Fruit fly (Drosophila melanogaster) whole organism, embryonic: ENCODE measurements around the gene ND-B16.6.

Source experiments
- Antp ChIP-seq: fragments of 200-800 bp; sonication (Bioruptor generic); optimal IDR thresholded peaks from 3 replicates; lab custom pipeline; 2016; ENCODE audit warnings: missing biosample characterization, missing genetic modification characterization
- Atf6 ChIP-seq: fragments of 200-800 bp; sonication (Bioruptor generic); IDR thresholded peaks from 2 replicates; pipeline ENCODE4 v1.3.6; 2022; ENCODE audit warnings: missing biosample characterization, missing genetic modification characterization
- Blimp-1 ChIP-seq: fragments of 200-800 bp; sonication (Bioruptor generic); optimal IDR thresholded peaks from 3 replicates; lab custom pipeline; 2018; ENCODE audit warnings: missing biosample characterization, missing genetic modification characterization, mild to moderate bottlenecking, moderate library complexity, missing genetic modification reagents
- CG10209 ChIP-seq: fragments of 200-800 bp; sonication (Bioruptor generic); optimal IDR thresholded peaks from 3 replicates; lab custom pipeline; 2017; ENCODE audit warnings: missing biosample characterization, mild to moderate bottlenecking, missing genetic modification characterization, missing genetic modification reagents
- CG11504 ChIP-seq: fragments of 200-800 bp; sonication (Bioruptor generic); optimal IDR thresholded peaks from 3 replicates; lab custom pipeline; 2019; ENCODE audit warnings: missing biosample characterization, mild to moderate bottlenecking, missing genetic modification characterization, moderate library complexity
- CG1603 ChIP-seq: fragments of 200-800 bp; sonication (Bioruptor generic); optimal IDR thresholded peaks from 2 replicates; lab custom pipeline; 2019; ENCODE audit warnings: missing biosample characterization, mild to moderate bottlenecking, missing genetic modification characterization, moderate library complexity
- CG1832 ChIP-seq: fragments of 200-800 bp; sonication (Bioruptor generic); optimal IDR thresholded peaks from 2 replicates; lab custom pipeline; 2017; ENCODE audit warnings: missing biosample characterization, mild to moderate bottlenecking, missing genetic modification characterization, inconsistent platforms
- CG18599 ChIP-seq: fragments of 200-800 bp; sonication (Bioruptor generic); optimal IDR thresholded peaks from 3 replicates; lab custom pipeline; 2017; ENCODE audit warnings: missing biosample characterization, missing genetic modification characterization, mild to moderate bottlenecking, moderate library complexity, missing genetic modification reagents
- CG2120 ChIP-seq: fragments of 200-800 bp; sonication (Bioruptor generic); optimal IDR thresholded peaks from 3 replicates; lab custom pipeline; 2016; ENCODE audit warnings: missing biosample characterization, missing genetic modification characterization
- CG2678 ChIP-seq: fragments of 200-800 bp; sonication (Bioruptor generic); optimal IDR thresholded peaks from 3 replicates; lab custom pipeline; 2019; ENCODE audit warnings: missing biosample characterization, mild to moderate bottlenecking, missing genetic modification characterization, moderate library complexity
- CG30403 ChIP-seq: fragments of 200-800 bp; sonication (Bioruptor generic); optimal IDR thresholded peaks from 3 replicates; lab custom pipeline; 2016; ENCODE audit warnings: missing biosample characterization, missing genetic modification characterization
- CG33557 ChIP-seq: fragments of 200-800 bp; sonication (Bioruptor generic); optimal IDR thresholded peaks from 2 replicates; lab custom pipeline; 2019; ENCODE audit warnings: missing biosample characterization, mild to moderate bottlenecking, missing genetic modification characterization, moderate library complexity
- CG7556 ChIP-seq: fragments of 200-800 bp; sonication (Bioruptor generic); optimal IDR thresholded peaks from 2 replicates; lab custom pipeline; 2017; ENCODE audit warnings: missing biosample characterization, mild to moderate bottlenecking, missing genetic modification characterization
- CG7839 ChIP-seq: fragments of 200-800 bp; sonication (Bioruptor generic); optimal IDR thresholded peaks from 3 replicates; lab custom pipeline; 2018; ENCODE audit warnings: missing biosample characterization, mild to moderate bottlenecking, missing genetic modification characterization, moderate library complexity
- CrebB ChIP-seq: fragments of 200-800 bp; sonication (Bioruptor generic); optimal IDR thresholded peaks from 3 replicates; lab custom pipeline; 2018; ENCODE audit warnings: missing biosample characterization, mild to moderate bottlenecking, missing genetic modification characterization
- Fer2 ChIP-seq: fragments of 200-800 bp; sonication (Bioruptor generic); optimal IDR thresholded peaks from 2 replicates; lab custom pipeline; 2018; ENCODE audit warnings: missing biosample characterization, mild to moderate bottlenecking, missing genetic modification characterization, moderate library complexity
- HLH3B ChIP-seq: fragments of 200-800 bp; sonication (Bioruptor generic); IDR thresholded peaks from 2 replicates; pipeline ENCODE4 v1.3.6; 2022; ENCODE audit warnings: missing biosample characterization, missing genetic modification characterization
- Hmr ChIP-seq: fragments of 200-800 bp; sonication (Bioruptor generic); optimal IDR thresholded peaks from 3 replicates; lab custom pipeline; 2017; ENCODE audit warnings: mild to moderate bottlenecking, missing biosample characterization, missing genetic modification reagents, missing genetic modification characterization
- Hr51 ChIP-seq, 2 experiments: fragments of 200-800 bp; sonication (Bioruptor generic); optimal IDR thresholded peaks; 2 replicates in 1 of 2; 3 replicates in 1 of 2; lab custom pipeline; 2016 to 2018; ENCODE audit warnings: missing biosample characterization in 2 of 2, missing genetic modification characterization in 2 of 2, mild to moderate bottlenecking in 1 of 2, moderate library complexity in 1 of 2
- Hsf ChIP-seq: fragments of 200-800 bp; sonication (Bioruptor generic); optimal IDR thresholded peaks from 3 replicates; lab custom pipeline; 2016; ENCODE audit warnings: missing biosample characterization, missing genetic modification characterization
- Meics ChIP-seq: fragments of 200-800 bp; sonication (Bioruptor generic); optimal IDR thresholded peaks from 2 replicates; lab custom pipeline; 2017; ENCODE audit warnings: missing biosample characterization, mild to moderate bottlenecking, missing genetic modification characterization
- PHDP ChIP-seq: fragments of 200-800 bp; sonication (Bioruptor generic); optimal IDR thresholded peaks from 3 replicates; lab custom pipeline; 2018; ENCODE audit warnings: missing biosample characterization, mild to moderate bottlenecking, missing genetic modification characterization, moderate library complexity
- Pdp1 ChIP-seq, 2 experiments: fragments of 200-800 bp; sonication (Bioruptor generic); optimal IDR thresholded peaks; 3 replicates each; lab custom pipeline; 2016; ENCODE audit warnings: missing biosample characterization in 2 of 2, missing genetic modification characterization in 2 of 2, mild to moderate bottlenecking in 1 of 2, moderate library complexity in 1 of 2
- Ptx1 ChIP-seq: fragments of 200-800 bp; sonication (Bioruptor generic); IDR thresholded peaks from 2 replicates; pipeline ENCODE4 v1.3.6; 2022; ENCODE audit warnings: missing biosample characterization, missing genetic modification characterization
- Xbp1 ChIP-seq: fragments of 200-800 bp; sonication (Bioruptor generic); optimal IDR thresholded peaks from 3 replicates; lab custom pipeline; 2016; ENCODE audit warnings: missing biosample characterization, mild to moderate bottlenecking, missing genetic modification characterization
- bsh ChIP-seq, 2 experiments: fragments of 200-800 bp; sonication (Bioruptor generic); optimal IDR thresholded peaks; 2 replicates each; lab custom pipeline; 2017 to 2018; ENCODE audit warnings: mild to moderate bottlenecking in 2 of 2, missing biosample characterization in 2 of 2, missing genetic modification characterization in 2 of 2, moderate library complexity in 1 of 2
- ci ChIP-seq: fragments of 200-800 bp; sonication (Bioruptor generic); IDR thresholded peaks from 3 replicates; pipeline ENCODE4 v1.3.6; 2022; ENCODE audit warnings: missing biosample characterization, missing genetic modification characterization
- fd96Cb ChIP-seq: fragments of 200-800 bp; sonication (Bioruptor generic); optimal IDR thresholded peaks from 2 replicates; lab custom pipeline; 2018; ENCODE audit warnings: missing biosample characterization, mild to moderate bottlenecking, missing genetic modification characterization, moderate library complexity
- gem ChIP-seq: fragments of 200-800 bp; sonication (Bioruptor generic); optimal IDR thresholded peaks from 2 replicates; lab custom pipeline; 2019; ENCODE audit warnings: missing biosample characterization, mild to moderate bottlenecking, missing genetic modification characterization, moderate library complexity
- grau ChIP-seq: fragments of 200-800 bp; optimal IDR thresholded peaks from 3 replicates; lab custom pipeline; 2019; ENCODE audit warnings: missing biosample characterization, mild to moderate bottlenecking, missing genetic modification characterization, moderate library complexity
- lab ChIP-seq: fragments of 200-800 bp; sonication (Bioruptor generic); optimal IDR thresholded peaks from 3 replicates; lab custom pipeline; 2017; ENCODE audit warnings: missing biosample characterization, missing genetic modification characterization, mild to moderate bottlenecking, moderate library complexity, missing genetic modification reagents
- lilli ChIP-seq: fragments of 200-800 bp; sonication (Bioruptor generic); optimal IDR thresholded peaks from 3 replicates; lab custom pipeline; 2016; ENCODE audit warnings: missing biosample characterization, missing genetic modification characterization
- lov ChIP-seq, 2 experiments: fragments of 200-800 bp in 1 of 2; fragments of >200 bp in 1 of 2; sonication (Bioruptor generic) in 1 of 2; IDR thresholded peaks in 1 of 2; optimal IDR thresholded peaks in 1 of 2; 2 replicates in 1 of 2; 3 replicates in 1 of 2; pipeline versions ENCODE4 v1.3.6 to Lab custom; 2017 to 2022; ENCODE audit warnings: missing biosample characterization in 1 of 2, missing genetic modification characterization in 1 of 2
- mam ChIP-seq: fragments of 200-800 bp; sonication (Bioruptor generic); optimal IDR thresholded peaks from 3 replicates; lab custom pipeline; 2016; ENCODE audit warnings: missing biosample characterization, missing genetic modification characterization
- nmo ChIP-seq: fragments of 200-800 bp; sonication (Bioruptor generic); optimal IDR thresholded peaks from 2 replicates; lab custom pipeline; 2018; ENCODE audit warnings: missing biosample characterization, mild to moderate bottlenecking, missing genetic modification characterization, moderate library complexity
- phol ChIP-seq: fragments of 200-800 bp; sonication (Bioruptor generic); optimal IDR thresholded peaks from 3 replicates; lab custom pipeline; 2018; ENCODE audit warnings: missing biosample characterization, mild to moderate bottlenecking, missing genetic modification characterization, moderate library complexity
- prd ChIP-seq, 3 experiments: fragments of >200 bp in 2 of 3; fragments of 200-800 bp in 1 of 3; sonication (Bioruptor generic) in 1 of 3; optimal IDR thresholded peaks in 2 of 3; IDR thresholded peaks in 1 of 3; 2 replicates in 2 of 3; 3 replicates in 1 of 3; pipeline versions ENCODE4 v1.3.6 to Lab custom; 2017 to 2022; ENCODE audit warnings: missing biosample characterization in 1 of 3, missing genetic modification characterization in 1 of 3
- repo ChIP-seq: fragments of 200-800 bp; sonication (Bioruptor generic); optimal IDR thresholded peaks from 2 replicates; lab custom pipeline; 2016; ENCODE audit warnings: missing biosample characterization, missing genetic modification characterization
- schlank ChIP-seq: fragments of 200-800 bp; sonication (Bioruptor generic); optimal IDR thresholded peaks from 2 replicates; lab custom pipeline; 2018; ENCODE audit warnings: missing biosample characterization, mild to moderate bottlenecking, missing genetic modification characterization
- scrt ChIP-seq: fragments of 200-800 bp; sonication (Bioruptor generic); optimal IDR thresholded peaks from 2 replicates; lab custom pipeline; 2018; ENCODE audit warnings: missing biosample characterization, mild to moderate bottlenecking, missing genetic modification characterization, moderate library complexity
- twi ChIP-seq: fragments of 200-800 bp; optimal IDR thresholded peaks from 2 replicates; lab custom pipeline; 2019; ENCODE audit warnings: missing biosample characterization, mild to moderate bottlenecking, missing genetic modification characterization, moderate library complexity

Gene ND-B16.6

DNA sequence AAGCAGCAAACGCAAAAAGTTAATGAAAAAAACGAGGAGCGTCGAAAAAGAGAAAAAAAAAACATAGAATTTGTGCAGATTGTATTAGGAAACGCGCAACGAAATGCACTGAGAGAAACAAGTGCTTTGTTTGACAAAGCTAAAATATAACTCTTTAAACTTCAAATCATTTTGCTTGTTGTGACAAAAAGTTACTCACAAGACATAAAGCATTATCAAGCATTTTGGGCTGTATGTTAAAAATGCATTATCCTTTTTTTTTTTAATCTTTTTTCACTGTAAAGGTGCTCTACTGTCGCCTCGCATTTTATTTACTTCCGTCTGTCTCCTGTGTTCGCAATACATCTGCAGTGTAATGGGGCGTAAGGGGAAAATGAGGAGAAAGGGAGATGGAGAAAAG, 26.5 kb upstream of the ND-B16.6 start (continued):
- TF ChIP-seq CG1603 (tag; lab: Kevin White, UChicago): peak; percentile 3
- TF ChIP-seq Blimp-1 (GFP tag; lab: Kevin White, UChicago): peak; percentile 11
- TF ChIP-seq Antp (GFP tag; lab: Kevin White, UChicago): peak; percentile 12
- peak; percentile 1 for TF ChIP-seq scrt (GFP tag; lab: Kevin White, UChicago)
- TF ChIP-seq Hsf: peak; percentile 20
- no peak for TF ChIP-seq schlank (tag; lab: Kevin White, UChicago)
- TF ChIP-seq Fer2 (tag; lab: Kevin White, UChicago): no peak
- 0 out of 2 replicates have a peak, but pooled peaks have one; percentile 13 for TF ChIP-seq HLH3B
- TF ChIP-seq CG7839 (tag; lab: Kevin White, UChicago): peak; percentile 48
- peak; percentile 40; the same call in 1 of the 2 replicates for TF ChIP-seq Ptx1 (GFP tag; lab: Robert Waterston, UW)
- TF ChIP-seq lilli (GFP tag; lab: Kevin White, UChicago): peak; percentile 21
- TF ChIP-seq CG2120 (GFP tag; lab: Kevin White, UChicago): peak; percentile 51
- peak; percentile 6 for TF ChIP-seq Xbp1
- no peak for TF ChIP-seq lov (optimal IDR thresholded peaks at IDR 0.05; lab: Kevin White, UChicago)
- TF ChIP-seq lov (GFP tag; IDR thresholded peaks at IDR 0.05; lab: Robert Waterston, UW): no peak
- TF ChIP-seq Hmr (GFP tag; lab: Kevin White, UChicago): peak; percentile 45
- TF ChIP-seq gem (tag; lab: Kevin White, UChicago): peak; percentile 54
- peak; percentile 23 for TF ChIP-seq grau
- TF ChIP-seq CrebB (tag; lab: Kevin White, UChicago): no peak
- TF ChIP-seq PHDP: peak; percentile 24
- peak; percentile 50 for TF ChIP-seq CG18599
- TF ChIP-seq fd96Cb (tag; lab: Kevin White, UChicago): peak; percentile 11
- peak; percentile 27; the same call in 1 of the 2 replicates for TF ChIP-seq Atf6 (GFP tag; lab: Robert Waterston, UW)
- peak; percentile 14 for TF ChIP-seq CG10209 (GFP tag; lab: Kevin White, UChicago)
- peak in 1 of 2 experiments; percentile 19 for TF ChIP-seq Pdp1 (GFP tag; optimal IDR thresholded peaks at IDR 0.05; lab: Kevin White, UChicago)
- peak; percentile 21 for TF ChIP-seq phol (tag; lab: Kevin White, UChicago)
- TF ChIP-seq twi: no peak
- peak; percentile 27 for TF ChIP-seq nmo (GFP tag; lab: Kevin White, UChicago)
- TF ChIP-seq CG30403 (GFP tag; lab: Kevin White, UChicago): peak; percentile 15
- TF ChIP-seq bsh (GFP tag; optimal IDR thresholded peaks at IDR 0.05; lab: Kevin White, UChicago): peak in 1 of 2 experiments; percentile 5
- peak; percentile 50 for TF ChIP-seq CG2678 (tag; lab: Kevin White, UChicago)
- TF ChIP-seq lab (GFP tag; lab: Kevin White, UChicago): peak; percentile 49
- peak; percentile 37 for TF ChIP-seq Meics (GFP tag; lab: Kevin White, UChicago)
- peak; percentile 7 for TF ChIP-seq CG7556 (GFP tag; lab: Kevin White, UChicago)
- TF ChIP-seq Hr51 (GFP tag; optimal IDR thresholded peaks at IDR 0.05; lab: Kevin White, UChicago): peak in 1 of 2 experiments; percentile 24
- no peak for TF ChIP-seq CG33557
- peak; percentile 50 for TF ChIP-seq CG11504 (tag; lab: Kevin White, UChicago)
- no peak for TF ChIP-seq prd (optimal IDR thresholded peaks at IDR 0.05; lab: Kevin White, UChicago)
- TF ChIP-seq prd (GFP tag; IDR thresholded peaks at IDR 0.05; lab: Robert Waterston, UW): 0 out of 3 replicates have a peak, but pooled peaks have one; percentile 8
- TF ChIP-seq repo (GFP tag; lab: Kevin White, UChicago): no peak
- peak; percentile 27 for TF ChIP-seq mam (GFP tag; lab: Kevin White, UChicago)
- TF ChIP-seq ci: 0 out of 3 replicates have a peak, but pooled peaks have one; percentile 35
- TF ChIP-seq CG1832 (GFP tag; lab: Kevin White, UChicago): no peak
